Fruit fly (Drosophila melanogaster) whole organism, embryonic: ENCODE results near the gene CG11409.

ENCODE experiments used
- Atf6 ChIP-seq: fragments of 200-800 bp; sonication (Bioruptor generic); IDR thresholded peaks from 2 replicates; pipeline ENCODE4 v1.3.6; 2022; ENCODE audit warnings: missing biosample characterization, missing genetic modification characterization
- B-H1 ChIP-seq: fragments of 200-800 bp; sonication (Bioruptor generic); IDR thresholded peaks from 3 replicates; pipeline ENCODE4 v1.3.6; 2022; ENCODE audit warnings: missing biosample characterization, missing genetic modification characterization
- Bteb2 ChIP-seq: fragments of 200-800 bp; sonication (Bioruptor generic); optimal IDR thresholded peaks from 2 replicates; lab custom pipeline; 2016; ENCODE audit warnings: missing biosample characterization, missing genetic modification characterization
- CG10147 ChIP-seq: fragments of 200-800 bp; sonication (Bioruptor generic); optimal IDR thresholded peaks from 2 replicates; lab custom pipeline; 2019; ENCODE audit warnings: missing biosample characterization, mild to moderate bottlenecking, missing genetic modification characterization, moderate library complexity
- CG10274 ChIP-seq: fragments of 200-800 bp; sonication (Bioruptor generic); optimal IDR thresholded peaks from 3 replicates; lab custom pipeline; 2017; ENCODE audit warnings: missing biosample characterization, mild to moderate bottlenecking, missing genetic modification characterization
- CG11398 ChIP-seq: fragments of 200-800 bp; sonication (Bioruptor generic); optimal IDR thresholded peaks from 2 replicates; lab custom pipeline; 2016; ENCODE audit warnings: missing biosample characterization, missing genetic modification characterization
- CG12104 ChIP-seq: fragments of 200-800 bp; sonication (Bioruptor generic); optimal IDR thresholded peaks from 3 replicates; lab custom pipeline; 2016; ENCODE audit warnings: missing biosample characterization, missing genetic modification characterization
- CG12219 ChIP-seq: fragments of 200-800 bp; sonication (Bioruptor generic); optimal IDR thresholded peaks from 3 replicates; lab custom pipeline; 2018; ENCODE audit warnings: missing biosample characterization, mild to moderate bottlenecking, missing genetic modification characterization
- CG14441 ChIP-seq: fragments of 200-800 bp; sonication (Bioruptor generic); IDR thresholded peaks from 2 replicates; pipeline ENCODE4 v1.3.6; 2022; ENCODE audit warnings: missing biosample characterization, missing genetic modification characterization
- CG1602 ChIP-seq: fragments of 200-800 bp; sonication (Bioruptor generic); optimal IDR thresholded peaks from 3 replicates; lab custom pipeline; 2016; ENCODE audit warnings: missing biosample characterization, missing genetic modification characterization
- CG17912 ChIP-seq: fragments of 200-800 bp; sonication (Bioruptor generic); optimal IDR thresholded peaks from 2 replicates; lab custom pipeline; 2018; ENCODE audit warnings: missing biosample characterization, mild to moderate bottlenecking, missing genetic modification characterization
- CG2199 ChIP-seq: fragments of 200-800 bp; sonication (Bioruptor generic); IDR thresholded peaks from 3 replicates; pipeline ENCODE4 v1.3.6; 2022; ENCODE audit warnings: missing biosample characterization, missing genetic modification characterization
- CG2875 ChIP-seq: fragments of 200-800 bp; sonication (Bioruptor generic); optimal IDR thresholded peaks from 2 replicates; lab custom pipeline; 2017; ENCODE audit warnings: missing biosample characterization, mild to moderate bottlenecking, missing genetic modification characterization, missing genetic modification reagents
- CG32532 ChIP-seq: fragments of 200-800 bp; sonication (Bioruptor generic); IDR thresholded peaks from 2 replicates; pipeline ENCODE4 v1.3.6; 2022; ENCODE audit warnings: missing biosample characterization, missing genetic modification characterization
- CG32767 ChIP-seq: fragments of 200-800 bp; sonication (Bioruptor generic); IDR thresholded peaks from 2 replicates; pipeline ENCODE4 v1.3.6; 2022; ENCODE audit warnings: missing biosample characterization, missing genetic modification characterization
- CG3281 ChIP-seq: fragments of 200-800 bp; sonication (Bioruptor generic); optimal IDR thresholded peaks from 3 replicates; lab custom pipeline; 2017; ENCODE audit warnings: missing biosample characterization, mild to moderate bottlenecking, missing genetic modification characterization
- CG4707 ChIP-seq: fragments of 200-800 bp; sonication (Bioruptor generic); optimal IDR thresholded peaks from 2 replicates; lab custom pipeline; 2018; ENCODE audit warnings: missing biosample characterization, mild to moderate bottlenecking, missing genetic modification characterization, moderate library complexity
- CG5180 ChIP-seq: fragments of 200-800 bp; sonication (Bioruptor generic); optimal IDR thresholded peaks from 3 replicates; lab custom pipeline; 2017; ENCODE audit warnings: missing biosample characterization, missing genetic modification characterization, mild to moderate bottlenecking, moderate library complexity, missing genetic modification reagents
- CG6683 ChIP-seq: fragments of 200-800 bp; sonication (Bioruptor generic); optimal IDR thresholded peaks from 2 replicates; lab custom pipeline; 2017; ENCODE audit warnings: missing biosample characterization, mild to moderate bottlenecking, missing genetic modification characterization, missing genetic modification reagents
- CG6813 ChIP-seq: fragments of 200-800 bp; sonication (Bioruptor generic); optimal IDR thresholded peaks from 2 replicates; lab custom pipeline; 2017; ENCODE audit warnings: missing biosample characterization, missing genetic modification characterization, mild to moderate bottlenecking, moderate library complexity, missing genetic modification reagents
- CG9876 ChIP-seq: fragments of 200-800 bp; sonication (Bioruptor generic); optimal IDR thresholded peaks from 2 replicates; lab custom pipeline; 2016; ENCODE audit warnings: missing biosample characterization, missing genetic modification characterization
- D19B ChIP-seq: fragments of 200-800 bp; sonication (Bioruptor generic); optimal IDR thresholded peaks from 2 replicates; lab custom pipeline; 2017; ENCODE audit warnings: missing biosample characterization, mild to moderate bottlenecking, missing genetic modification characterization
- Ets65A ChIP-seq: fragments of 200-800 bp; sonication (Bioruptor generic); peaks from one replicate; lab custom pipeline; 2016; ENCODE audit warnings: missing biosample characterization, missing genetic modification characterization
- HLH3B ChIP-seq: fragments of 200-800 bp; sonication (Bioruptor generic); IDR thresholded peaks from 2 replicates; pipeline ENCODE4 v1.3.6; 2022; ENCODE audit warnings: missing biosample characterization, missing genetic modification characterization
- Hsf ChIP-seq: fragments of 200-800 bp; sonication (Bioruptor generic); optimal IDR thresholded peaks from 3 replicates; lab custom pipeline; 2016; ENCODE audit warnings: missing biosample characterization, missing genetic modification characterization
- MESR4 ChIP-seq: fragments of 200-800 bp; sonication (Bioruptor generic); optimal IDR thresholded peaks from 2 replicates; lab custom pipeline; 2018; ENCODE audit warnings: missing biosample characterization, mild to moderate bottlenecking, missing genetic modification characterization, moderate library complexity
- Ptx1 ChIP-seq: fragments of 200-800 bp; sonication (Bioruptor generic); IDR thresholded peaks from 2 replicates; pipeline ENCODE4 v1.3.6; 2022; ENCODE audit warnings: missing biosample characterization, missing genetic modification characterization
- TFAM ChIP-seq: fragments of 200-800 bp; sonication (Bioruptor generic); optimal IDR thresholded peaks from 2 replicates; lab custom pipeline; 2017; ENCODE audit warnings: missing biosample characterization, missing genetic modification characterization, inconsistent platforms
- Tbp ChIP-seq: fragments of >200 bp; optimal IDR thresholded peaks from 2 replicates; lab custom pipeline; 2018; ENCODE audit warnings: missing biosample characterization, missing genetic modification characterization
- bsh ChIP-seq, 2 experiments: fragments of 200-800 bp; sonication (Bioruptor generic); optimal IDR thresholded peaks; 2 replicates each; lab custom pipeline; 2017 to 2018; ENCODE audit warnings: mild to moderate bottlenecking in 2 of 2, missing biosample characterization in 2 of 2, missing genetic modification characterization in 2 of 2, moderate library complexity in 1 of 2
- cas ChIP-seq: fragments of 200-800 bp; sonication (Bioruptor generic); IDR thresholded peaks from 2 replicates; pipeline ENCODE4 v1.3.6; 2022; ENCODE audit warnings: missing biosample characterization, missing genetic modification characterization
- cato ChIP-seq: fragments of 200-800 bp; sonication (Bioruptor generic); optimal IDR thresholded peaks from 2 replicates; lab custom pipeline; 2016; ENCODE audit warnings: missing biosample characterization, missing genetic modification characterization, borderline replicate concordance
- ci ChIP-seq: fragments of 200-800 bp; sonication (Bioruptor generic); IDR thresholded peaks from 3 replicates; pipeline ENCODE4 v1.3.6; 2022; ENCODE audit warnings: missing biosample characterization, missing genetic modification characterization
- da ChIP-seq: fragments of 200-800 bp; sonication (Bioruptor generic); optimal IDR thresholded peaks from 2 replicates; lab custom pipeline; 2016; ENCODE audit warnings: missing biosample characterization, missing genetic modification characterization
- disco-r ChIP-seq: fragments of 200-800 bp; sonication (Bioruptor generic); optimal IDR thresholded peaks from 2 replicates; lab custom pipeline; 2016; ENCODE audit warnings: missing biosample characterization, missing genetic modification characterization
- eyg ChIP-seq: fragments of 200-800 bp; sonication (Bioruptor generic); optimal IDR thresholded peaks from 3 replicates; lab custom pipeline; 2016; ENCODE audit warnings: missing biosample characterization, missing genetic modification characterization
- jigr1 ChIP-seq: fragments of 200-800 bp; sonication (Bioruptor generic); IDR thresholded peaks from 3 replicates; pipeline ENCODE4 v1.3.6; 2022; ENCODE audit warnings: missing biosample characterization, missing genetic modification characterization
- lbe ChIP-seq: fragments of 200-800 bp; sonication (Bioruptor generic); optimal IDR thresholded peaks from 2 replicates; lab custom pipeline; 2016; ENCODE audit warnings: missing biosample characterization, mild to moderate bottlenecking, missing genetic modification characterization
- lilli ChIP-seq: fragments of 200-800 bp; sonication (Bioruptor generic); optimal IDR thresholded peaks from 3 replicates; lab custom pipeline; 2016; ENCODE audit warnings: missing biosample characterization, missing genetic modification characterization
- lola ChIP-seq, 3 experiments: fragments of >200 bp in 2 of 3; fragments of 200-800 bp in 1 of 3; sonication (Bioruptor generic) in 1 of 3; optimal IDR thresholded peaks; 2 replicates each; lab custom pipeline; 2017 to 2019; ENCODE audit warnings: missing biosample characterization in 3 of 3, missing genetic modification characterization in 3 of 3, mild to moderate bottlenecking in 1 of 3, moderate library complexity in 1 of 3
- mirr ChIP-seq: fragments of 200-800 bp; sonication (Bioruptor generic); optimal IDR thresholded peaks from 3 replicates; lab custom pipeline; 2018; ENCODE audit warnings: missing biosample characterization, mild to moderate bottlenecking, missing genetic modification characterization
- pb ChIP-seq: fragments of 200-800 bp; sonication (Bioruptor generic); optimal IDR thresholded peaks from 3 replicates; lab custom pipeline; 2016; ENCODE audit warnings: missing biosample characterization, missing genetic modification characterization
- pho ChIP-seq: fragments of 200-800 bp; sonication (Bioruptor generic); optimal IDR thresholded peaks from 2 replicates; lab custom pipeline; 2016; ENCODE audit warnings: missing biosample characterization, missing genetic modification characterization
- pros ChIP-seq: fragments of 200-800 bp; sonication (Bioruptor generic); optimal IDR thresholded peaks from 3 replicates; lab custom pipeline; 2019; ENCODE audit warnings: missing biosample characterization, mild to moderate bottlenecking, missing genetic modification characterization, moderate library complexity
- scrt ChIP-seq: fragments of 200-800 bp; sonication (Bioruptor generic); optimal IDR thresholded peaks from 2 replicates; lab custom pipeline; 2018; ENCODE audit warnings: missing biosample characterization, mild to moderate bottlenecking, missing genetic modification characterization, moderate library complexity
- sima ChIP-seq: fragments of 200-800 bp; sonication (Bioruptor generic); optimal IDR thresholded peaks from 2 replicates; lab custom pipeline; 2016; ENCODE audit warnings: missing biosample characterization, missing genetic modification characterization
- sqz ChIP-seq: fragments of 200-800 bp; sonication (Bioruptor generic); optimal IDR thresholded peaks from 3 replicates; lab custom pipeline; 2018; ENCODE audit warnings: missing biosample characterization, mild to moderate bottlenecking, missing genetic modification characterization
- tna ChIP-seq: fragments of 200-800 bp; sonication (Bioruptor generic); IDR thresholded peaks from 2 replicates; pipeline ENCODE4 v1.3.6; 2022; ENCODE audit warnings: missing biosample characterization, missing genetic modification characterization; ENCODE audit not compliant: partially characterized antibody
- ttk ChIP-seq: fragments of 200-800 bp; sonication (Bioruptor generic); IDR thresholded peaks from 2 replicates; pipeline ENCODE4 v2.1.2; 2022; ENCODE audit warnings: missing biosample characterization, missing genetic modification characterization
- tx ChIP-seq: fragments of 200-800 bp; sonication (Bioruptor generic); optimal IDR thresholded peaks from 2 replicates; lab custom pipeline; 2016; ENCODE audit warnings: missing biosample characterization, missing genetic modification characterization
- vfl ChIP-seq: fragments of 200-800 bp; sonication (Bioruptor generic); optimal IDR thresholded peaks from 2 replicates; lab custom pipeline; 2016; ENCODE audit warnings: missing biosample characterization, missing genetic modification characterization
- vvl ChIP-seq: fragments of 200-800 bp; sonication (Bioruptor generic); IDR thresholded peaks from 2 replicates; pipeline ENCODE4 v1.3.6; 2022; ENCODE audit warnings: missing biosample characterization, missing genetic modification characterization

Gene CG11409

dm6 chrX:1349255-1349654, 7.9 kb upstream of the CG11409 start, which contains the start of gene MTPAP (continued):
- TF ChIP-seq CG2199 (GFP tag; lab: Robert Waterston, UW) (no peak), B-H1 (GFP tag; lab: Robert Waterston, UW) (no peak), pho (GFP tag; lab: Kevin White, UChicago) (peak; percentile 14), D19B (GFP tag; lab: Kevin White, UChicago) (no peak), MESR4 (no peak), CG5180 (GFP tag; lab: Kevin White, UChicago) (no peak), CG10147 (GFP tag; lab: Kevin White, UChicago) (no peak), eyg (no peak), lilli (GFP tag; lab: Kevin White, UChicago) (peak; percentile 44), scrt (no peak), ci (GFP tag; lab: Robert Waterston, UW) (no peak), HLH3B (GFP tag; lab: Robert Waterston, UW) (no peak), CG32767 (no peak), vfl (GFP tag; lab: Kevin White, UChicago) (no peak), CG2875 (no peak), cato (GFP tag; lab: Kevin White, UChicago) (no peak), CG9876 (GFP tag; lab: Kevin White, UChicago) (no peak), lola (GFP tag; optimal IDR thresholded peaks at IDR 0.05; lab: Kevin White, UChicago) (peak in 1 of 3 experiments; percentile 4), CG10274 (GFP tag; lab: Kevin White, UChicago) (no peak), CG12104 (GFP tag; lab: Kevin White, UChicago) (no peak), mirr (GFP tag; lab: Kevin White, UChicago) (no peak), Tbp (GFP tag; lab: Kevin White, UChicago) (no peak), tna (GFP tag; lab: Robert Waterston, UW) (peak; percentile 54; the same call in 1 of the 2 replicates), vvl (GFP tag; lab: Robert Waterston, UW) (no peak), CG32532 (GFP tag; lab: Robert Waterston, UW) (no peak), Bteb2 (GFP tag; lab: Kevin White, UChicago) (no peak), CG12219 (GFP tag; lab: Kevin White, UChicago) (no peak), Hsf (GFP tag; lab: Kevin White, UChicago) (peak; percentile 50), ttk (GFP tag; lab: Robert Waterston, UW) (no peak), da (GFP tag; lab: Kevin White, UChicago) (no peak), sima (GFP tag; lab: Kevin White, UChicago) (no peak), CG1602 (GFP tag; lab: Kevin White, UChicago) (no peak), tx (GFP tag; lab: Kevin White, UChicago) (no peak), CG11398 (GFP tag; lab: Kevin White, UChicago) (no peak), Atf6 (GFP tag; lab: Robert Waterston, UW) (peak; percentile 29; the same call in 1 of the 2 replicates), CG17912 (GFP tag; lab: Kevin White, UChicago) (no peak), pb (GFP tag; lab: Kevin White, UChicago) (peak; percentile 2), TFAM (no peak), disco-r (GFP tag; lab: Kevin White, UChicago) (no peak), CG6683 (GFP tag; lab: Kevin White, UChicago) (no peak), CG4707 (no peak), Ptx1 (GFP tag; lab: Robert Waterston, UW) (no peak), CG14441 (GFP tag; lab: Robert Waterston, UW) (no peak), sqz (GFP tag; lab: Kevin White, UChicago) (no peak), lbe (GFP tag; lab: Kevin White, UChicago) (no peak), pros (GFP tag; lab: Kevin White, UChicago) (no peak), bsh (GFP tag; optimal IDR thresholded peaks at IDR 0.05; lab: Kevin White, UChicago) (no peak), Ets65A (GFP tag; lab: Kevin White, UChicago) (no peak), CG3281 (no peak), CG6813 (GFP tag; lab: Kevin White, UChicago) (no peak), jigr1 (GFP tag; lab: Robert Waterston, UW) (no peak), cas (GFP tag; lab: Robert Waterston, UW) (no peak)
